Worm (Caenorhabditis elegans): ENCODE results near the gene fbxb-65.

- TF ChIP-seq nhr-11 (tag; optimal IDR thresholded peaks at IDR 0.05) (no peak), zag-1 (tag; optimal IDR thresholded peaks at IDR 0.05) (no peak), ztf-4 (tag; optimal IDR thresholded peaks at IDR 0.05) (no peak), nhr-77 (tag; optimal IDR thresholded peaks at IDR 0.05) (no peak), lsy-2 (tag; optimal IDR thresholded peaks at IDR 0.05) (no peak), ama-1 (optimal IDR thresholded peaks at IDR 0.05) (no peak), jun-1 (tag; optimal IDR thresholded peaks at IDR 0.05) (no peak)
These were observed 32.6 kb upstream of the fbxb-65 start, which contains the start of gene F55C9.6 for ce11 chrV:19296723-19297122.
